Worm (Caenorhabditis elegans) whole organism, young adult: Measurements from ENCODE around the gene Y41D4A.1.
A peak's percentile ranks its signal among the peaks of the same experiment; 100 is the strongest.

Experiments used
- B0019.2 ChIP-seq: fragments of 200-800 bp; sonication (Bioruptor generic); conservative IDR thresholded peaks from 2 replicates; pipeline ENCODE4 v1.3.6; 2022; ENCODE audit warnings: missing genetic modification reagents, missing genetic modification characterization, missing compliant biosample characterization
- B0035.1 ChIP-seq: sonication (generic microtip); optimal IDR thresholded peaks from 2 replicates; lab custom pipeline; 2016; ENCODE audit warnings: missing genetic modification characterization, mild to moderate bottlenecking, missing compliant biosample characterization, missing genotype, missing genetic modification reagents
- F23B12.7 ChIP-seq: sonication (generic microtip); optimal IDR thresholded peaks from 2 replicates; lab custom pipeline; 2017; ENCODE audit warnings: missing genetic modification characterization, mild to moderate bottlenecking, missing compliant biosample characterization, antibody characterized with exemption, moderate library complexity; ENCODE audit not compliant: insufficient read depth
- K11D2.4 ChIP-seq: fragments of 200-800 bp; sonication (Bioruptor generic); IDR thresholded peaks from 2 replicates; pipeline ENCODE4 v1.3.6; 2022; ENCODE audit warnings: missing genetic modification reagents, missing genetic modification characterization, missing compliant biosample characterization
- T26A5.8 ChIP-seq: sonication (generic microtip); optimal IDR thresholded peaks from 2 replicates; lab custom pipeline; 2016; ENCODE audit warnings: missing genetic modification characterization, missing compliant biosample characterization
- Y53F4B.3 ChIP-seq: fragments of 200-800 bp; sonication (Bioruptor generic); IDR thresholded peaks from 2 replicates; pipeline ENCODE4 v1.3.6; 2022; ENCODE audit warnings: missing genetic modification reagents, missing genetic modification characterization, missing compliant biosample characterization
- atf-7 ChIP-seq: sonication (generic microtip); optimal IDR thresholded peaks from 2 replicates; lab custom pipeline; 2017; ENCODE audit warnings: mild to moderate bottlenecking, missing genetic modification characterization, missing compliant biosample characterization
- attf-5 ChIP-seq: fragments of 200-800 bp; sonication (Bioruptor generic); optimal IDR thresholded peaks from 2 replicates; lab custom pipeline; 2018; ENCODE audit warnings: mild to moderate bottlenecking, missing genetic modification characterization, missing compliant biosample characterization
- cebp-1 ChIP-seq, 2 experiments: fragments of 200-800 bp in 1 of 2; sonication (Bioruptor generic) in 1 of 2; sonication (generic microtip) in 1 of 2; IDR thresholded peaks in 1 of 2; optimal IDR thresholded peaks in 1 of 2; 2 replicates each; pipeline versions ENCODE4 v1.3.6 to Lab custom; 2017 to 2022; ENCODE audit warnings: missing compliant biosample characterization in 2 of 2, missing genetic modification characterization in 2 of 2, mild to moderate bottlenecking in 1 of 2, missing genetic modification reagents in 1 of 2, moderate library complexity in 1 of 2
- ceh-100 ChIP-seq: fragments of 200-800 bp; sonication (Bioruptor generic); IDR thresholded peaks from 2 replicates; pipeline ENCODE4 v1.3.6; 2022; ENCODE audit warnings: missing genetic modification reagents, missing genetic modification characterization, missing compliant biosample characterization
- ceh-79 ChIP-seq: sonication (generic microtip); optimal IDR thresholded peaks from 2 replicates; lab custom pipeline; 2017; ENCODE audit warnings: mild to moderate bottlenecking, missing genetic modification characterization, missing compliant biosample characterization
- egrh-3 ChIP-seq: fragments of 200-800 bp; sonication (Bioruptor generic); IDR thresholded peaks from 2 replicates; pipeline ENCODE4 v1.3.6; 2022; ENCODE audit warnings: missing genetic modification reagents, missing genetic modification characterization, missing compliant biosample characterization
- ekl-4 ChIP-seq: fragments of 200-800 bp; sonication (Bioruptor generic); IDR thresholded peaks from 2 replicates; pipeline ENCODE4 v1.3.6; 2022; ENCODE audit warnings: missing genetic modification reagents, missing genetic modification characterization, missing compliant biosample characterization
- fkh-3 ChIP-seq: sonication (generic microtip); optimal IDR thresholded peaks from 2 replicates; lab custom pipeline; 2016; ENCODE audit warnings: mild to moderate bottlenecking, missing genetic modification characterization, missing compliant biosample characterization
- let-526 ChIP-seq: fragments of 200-800 bp; sonication (Bioruptor generic); IDR thresholded peaks from 2 replicates; pipeline ENCODE4 v1.3.6; 2022; ENCODE audit warnings: missing genetic modification reagents, missing genetic modification characterization, missing compliant biosample characterization
- let-607 ChIP-seq, 2 experiments: fragments of 200-800 bp in 1 of 2; sonication (Bioruptor generic) in 1 of 2; sonication (generic microtip) in 1 of 2; optimal IDR thresholded peaks; 2 replicates each; lab custom pipeline; 2016 to 2018; ENCODE audit warnings: mild to moderate bottlenecking in 2 of 2, missing compliant biosample characterization in 2 of 2, missing genetic modification characterization in 2 of 2, moderate library complexity in 2 of 2, missing genotype in 1 of 2
- lin-26 ChIP-seq: fragments of 200-800 bp; sonication (Bioruptor generic); IDR thresholded peaks from 2 replicates; pipeline ENCODE4 v1.3.6; 2022; ENCODE audit warnings: missing genetic modification reagents, missing genetic modification characterization, missing compliant biosample characterization
- lin-35 ChIP-seq, 3 experiments: fragments of 150-350 bp in 2 of 3; sonication (generic microtip) in 1 of 3; optimal IDR thresholded peaks; 2 replicates each; lab custom pipeline; 2014 to 2018; ENCODE audit warnings: missing biosample characterization in 3 of 3, missing genetic modification characterization in 3 of 3, missing genetic modification reagents in 3 of 3
- lin-54 ChIP-seq: fragments of 200-800 bp; sonication (Bioruptor generic); optimal IDR thresholded peaks from 2 replicates; lab custom pipeline; 2018; ENCODE audit warnings: mild to moderate bottlenecking, missing genetic modification characterization, missing compliant biosample characterization
- lsy-27 ChIP-seq: sonication (generic microtip); optimal IDR thresholded peaks from 2 replicates; lab custom pipeline; 2017; ENCODE audit warnings: missing genetic modification characterization, mild to moderate bottlenecking, missing compliant biosample characterization, antibody characterized with exemption, missing genotype, borderline replicate concordance; ENCODE audit not compliant: insufficient read depth
- madf-6 ChIP-seq: fragments of 200-800 bp; sonication (Bioruptor generic); IDR thresholded peaks from 2 replicates; pipeline ENCODE4 v1.3.6; 2022; ENCODE audit warnings: missing genetic modification reagents, missing genetic modification characterization, missing compliant biosample characterization
- madf-8 ChIP-seq: fragments of 200-800 bp; sonication (Bioruptor generic); conservative IDR thresholded peaks from 2 replicates; pipeline ENCODE4 v1.3.6; 2022; ENCODE audit warnings: missing genetic modification reagents, missing genetic modification characterization, missing compliant biosample characterization
- mxl-1 ChIP-seq: sonication (generic microtip); optimal IDR thresholded peaks from 2 replicates; lab custom pipeline; 2016; ENCODE audit warnings: missing genetic modification characterization, missing compliant biosample characterization
- nhr-120 ChIP-seq: fragments of 200-800 bp; sonication (Bioruptor generic); IDR thresholded peaks from 2 replicates; pipeline ENCODE4 v1.3.6; 2022; ENCODE audit warnings: missing genetic modification characterization, missing compliant biosample characterization
- pbrm-1 ChIP-seq: fragments of 200-800 bp; sonication (Bioruptor generic); IDR thresholded peaks from 2 replicates; pipeline ENCODE4 v1.3.6; 2022; ENCODE audit warnings: missing genetic modification reagents, missing genetic modification characterization, missing compliant biosample characterization
- rpc-1 ChIP-seq, 2 experiments: fragments of 150-350 bp in 1 of 2; sonication (generic microtip) in 1 of 2; optimal IDR thresholded peaks; 2 replicates each; lab custom pipeline; 2014 to 2018; ENCODE audit warnings: missing biosample characterization in 1 of 2, missing genetic modification characterization in 1 of 2, missing genetic modification reagents in 1 of 2, missing genotype in 1 of 2
- snpc-1.3 ChIP-seq: sonication (generic microtip); optimal IDR thresholded peaks from 2 replicates; lab custom pipeline; 2017; ENCODE audit warnings: missing genetic modification characterization, mild to moderate bottlenecking, missing compliant biosample characterization, antibody characterized with exemption, moderate library complexity, missing genotype, missing genetic modification reagents; ENCODE audit not compliant: insufficient read depth
- somi-1 ChIP-seq: fragments of 200-800 bp; sonication (Bioruptor generic); optimal IDR thresholded peaks from 2 replicates; lab custom pipeline; 2018; ENCODE audit warnings: mild to moderate bottlenecking, missing genetic modification characterization, missing compliant biosample characterization
- tlf-1 ChIP-seq: fragments of 200-800 bp; sonication (Bioruptor generic); optimal IDR thresholded peaks from 2 replicates; lab custom pipeline; 2018; ENCODE audit warnings: mild to moderate bottlenecking, missing genetic modification characterization, missing compliant biosample characterization
- zfh-2 ChIP-seq: fragments of 200-800 bp; sonication (Bioruptor generic); conservative IDR thresholded peaks from 2 replicates; pipeline ENCODE4 v1.3.6; 2022; ENCODE audit warnings: missing genetic modification reagents, missing genetic modification characterization, missing compliant biosample characterization
- zim-3 ChIP-seq: sonication (generic microtip); optimal IDR thresholded peaks from 2 replicates; lab custom pipeline; 2017; ENCODE audit warnings: mild to moderate bottlenecking, missing genetic modification characterization, moderate library complexity, missing compliant biosample characterization
- ztf-22 ChIP-seq: fragments of 200-800 bp; sonication (Bioruptor generic); optimal IDR thresholded peaks from 2 replicates; lab custom pipeline; 2018; ENCODE audit warnings: mild to moderate bottlenecking, missing genetic modification characterization, moderate library complexity, missing compliant biosample characterization
- ztf-28 ChIP-seq: fragments of 200-800 bp; sonication (Bioruptor generic); IDR thresholded peaks from 2 replicates; pipeline ENCODE4 v1.3.6; 2022; ENCODE audit warnings: missing genetic modification reagents, missing genetic modification characterization, missing compliant biosample characterization
- ztf-3 ChIP-seq: fragments of 200-800 bp; sonication (Bioruptor generic); optimal IDR thresholded peaks from 2 replicates; lab custom pipeline; 2018; ENCODE audit warnings: mild to moderate bottlenecking, missing genetic modification characterization, missing compliant biosample characterization

Gene Y41D4A.1

ce11 chrIV:1751243-1751642, 20.7 kb upstream of the Y41D4A.1 start:
- TF ChIP-seq zfh-2 (GFP tag; lab: Robert Waterston, UW) (no peak), lin-35 (GFP tag; optimal IDR thresholded peaks at IDR 0.05; lab: Kevin White, UChicago) (no peak), egrh-3 (GFP tag; lab: Robert Waterston, UW) (peak; percentile 38; the same call in 1 of the 2 replicates), B0035.1 (no peak), T26A5.8 (tag; lab: Kevin White, UChicago) (no peak), madf-6 (GFP tag; lab: Robert Waterston, UW) (peak; percentile 40; the same call in 1 of the 2 replicates), somi-1 (GFP tag; lab: Kevin White, UChicago) (no peak), rpc-1 (optimal IDR thresholded peaks at IDR 0.05; lab: Kevin White, UChicago) (no peak), rpc-1 (tag; optimal IDR thresholded peaks at IDR 0.05; lab: Kevin White, UChicago) (no peak), attf-5 (no peak), pbrm-1 (GFP tag; lab: Robert Waterston, UW) (no peak), K11D2.4 (GFP tag; lab: Robert Waterston, UW) (0 out of 2 replicates have a peak, but pooled peaks have one; percentile 27), cebp-1 (GFP tag; IDR thresholded peaks at IDR 0.05; lab: Robert Waterston, UW) (no peak), cebp-1 (tag; optimal IDR thresholded peaks at IDR 0.05; lab: Kevin White, UChicago) (peak; percentile 28), nhr-120 (GFP tag; lab: Robert Waterston, UW) (no peak), madf-8 (GFP tag; lab: Robert Waterston, UW) (no peak)

ce11 chrIV:1752480-1752879, 19.5 kb upstream of the Y41D4A.1 start:
- TF ChIP-seq zfh-2 (GFP tag; lab: Robert Waterston, UW) (peak; percentile 71), lsy-27 (tag; lab: Kevin White, UChicago) (no peak)

- no peak for TF ChIP-seq tlf-1 (GFP tag; lab: Kevin White, UChicago)
- TF ChIP-seq snpc-1.3 (tag; lab: Kevin White, UChicago) = no peak
- TF ChIP-seq fkh-3 (tag; lab: Kevin White, UChicago) = no peak
- TF ChIP-seq F23B12.7 (tag; lab: Kevin White, UChicago) = no peak
- TF ChIP-seq ekl-4 (GFP tag; lab: Robert Waterston, UW) = no peak
- TF ChIP-seq B0019.2 = no peak
- TF ChIP-seq Y53F4B.3 (GFP tag; lab: Robert Waterston, UW) = no peak
- no peak for TF ChIP-seq let-526
- TF ChIP-seq ceh-79 (tag; lab: Kevin White, UChicago) = no peak
- TF ChIP-seq mxl-1 (tag; lab: Kevin White, UChicago) = no peak
Observed at ce11 chrIV:1753481-1753880, 18.5 kb upstream of the Y41D4A.1 start, which contains the start of gene Y41D4A.3. Gene Y41D4A.3 (plus strand): TSS chrIV:1753781.

- TF ChIP-seq ztf-3 (GFP tag; lab: Kevin White, UChicago) = no peak
- TF ChIP-seq atf-7 (tag; lab: Kevin White, UChicago) = no peak
Observed at ce11 chrIV:1758595-1758994, 13.3 kb upstream of the Y41D4A.1 start.

- TF ChIP-seq ztf-22 (GFP tag; lab: Kevin White, UChicago) (no peak), lin-35 (GFP tag; optimal IDR thresholded peaks at IDR 0.05; lab: Kevin White, UChicago) (no peak), lin-54 (GFP tag; lab: Kevin White, UChicago) (no peak), ztf-28 (no peak), zim-3 (tag; lab: Kevin White, UChicago) (no peak), zfh-2 (GFP tag; lab: Robert Waterston, UW) (0 out of 2 replicates have a peak, but pooled peaks have one; percentile 39), let-607 (tag; optimal IDR thresholded peaks at IDR 0.05; lab: Kevin White, UChicago) (no peak), lin-26 (GFP tag; lab: Robert Waterston, UW) (no peak), ceh-100 (GFP tag; lab: Robert Waterston, UW) (no peak)
Observed at ce11 chrIV:1761553-1761952, 10.4 kb upstream of the Y41D4A.1 start, which contains the start of gene Y41D4A.7. Gene Y41D4A.7 (minus strand): TSS chrIV:1761570.
